Fruit fly (Drosophila melanogaster): Measurements from ENCODE around the gene CG9593.

Gene CG9593

dm6 chr3R:15793372-15793802, 8.7 kb upstream of the CG9593 start, which contains the start of gene nsl1:
nsl1 (plus strand) TSS chr3R:15793782.
- no peak for TF ChIP-seq ac (GFP tag; optimal IDR thresholded peaks at IDR 0.05)
- TF ChIP-seq CG17328 (GFP tag; IDR thresholded peaks at IDR 0.05) = peak; percentile 47; the same call in 1 of the 2 replicates
- TF ChIP-seq bsh (GFP tag; optimal IDR thresholded peaks at IDR 0.05) = peak in 1 of 2 experiments; percentile 31
- peak; percentile 71 for TF ChIP-seq CG15514 (GFP tag; optimal IDR thresholded peaks at IDR 0.05)
- TF ChIP-seq rib (GFP tag; IDR thresholded peaks at IDR 0.05) = peak; percentile 69
- TF ChIP-seq CG31441 (GFP tag; IDR thresholded peaks at IDR 0.05) = 0 out of 2 replicates have a peak, but pooled peaks have one; percentile 31
- TF ChIP-seq vvl (GFP tag; IDR thresholded peaks at IDR 0.05) = peak; percentile 69; the same call in 1 of the 2 replicates
- no peak for TF ChIP-seq B-H2 (GFP tag; optimal IDR thresholded peaks at IDR 0.05)
- peak; percentile 54 for TF ChIP-seq tup (GFP tag; optimal IDR thresholded peaks at IDR 0.05)
- TF ChIP-seq Hsf (GFP tag; optimal IDR thresholded peaks at IDR 0.05) = peak; percentile 11
- TF ChIP-seq CG7928 (GFP tag; optimal IDR thresholded peaks at IDR 0.05) = peak; percentile 91
- TF ChIP-seq ci (GFP tag; IDR thresholded peaks at IDR 0.05) = peak; percentile 53; the same call in 1 of the 3 replicates
- TF ChIP-seq ewg (GFP tag; optimal IDR thresholded peaks at IDR 0.05) = peak; percentile 89
- TF ChIP-seq CG13424 (tag; optimal IDR thresholded peaks at IDR 0.05) = peak; percentile 2
- peak; percentile 80 for TF ChIP-seq Sin3A (optimal IDR thresholded peaks at IDR 0.05)
- peak; percentile 42 for TF ChIP-seq CG33557 (GFP tag; optimal IDR thresholded peaks at IDR 0.05)
- no peak for TF ChIP-seq dan (GFP tag; IDR thresholded peaks at IDR 0.05)
- TF ChIP-seq sima (GFP tag; optimal IDR thresholded peaks at IDR 0.05) = no peak
- peak; percentile 29; the same call in 1 of the 2 replicates for TF ChIP-seq CG10366 (GFP tag; IDR thresholded peaks at IDR 0.05)
- no peak for TF ChIP-seq CG30431 (GFP tag; optimal IDR thresholded peaks at IDR 0.05)
- TF ChIP-seq slp2 (GFP tag; optimal IDR thresholded peaks at IDR 0.05) = no peak
- TF ChIP-seq z (GFP tag; IDR thresholded peaks at IDR 0.05) = no peak
- TF ChIP-seq dimm (GFP tag; IDR thresholded peaks at IDR 0.05) = no peak
- TF ChIP-seq CG18011 (GFP tag; optimal IDR thresholded peaks at IDR 0.05) = peak; percentile 19
- TF ChIP-seq CG12391 (tag; optimal IDR thresholded peaks at IDR 0.05) = peak; percentile 54
- TF ChIP-seq Dll (GFP tag; IDR thresholded peaks at IDR 0.05; ENCODE audit: partially characterized antibody) = peak; percentile 97
- TF ChIP-seq dysf (GFP tag; IDR thresholded peaks at IDR 0.05) = 0 out of 3 replicates have a peak, but pooled peaks have one; percentile 8
- peak; percentile 93 for TF ChIP-seq hbn (GFP tag; IDR thresholded peaks at IDR 0.05; ENCODE audit: partially characterized antibody)
- no peak for TF ChIP-seq HLH54F (GFP tag; optimal IDR thresholded peaks at IDR 0.05)
- TF ChIP-seq onecut (GFP tag; IDR thresholded peaks at IDR 0.05) = peak; percentile 14; the same call in 1 of the 2 replicates
- peak; percentile 96 for TF ChIP-seq HLH4C (GFP tag; IDR thresholded peaks at IDR 0.05; ENCODE audit: partially characterized antibody)
- peak; percentile 61 for TF ChIP-seq sug (tag; optimal IDR thresholded peaks at IDR 0.05)
- TF ChIP-seq CG9437 (GFP tag; optimal IDR thresholded peaks at IDR 0.05) = peak; percentile 64
- TF ChIP-seq CG9727 (GFP tag; optimal IDR thresholded peaks at IDR 0.05) = peak; percentile 59
- TF ChIP-seq CG4404 (GFP tag; IDR thresholded peaks at IDR 0.05) = peak; percentile 38; the same call in 1 of the 2 replicates
- TF ChIP-seq grau (tag; optimal IDR thresholded peaks at IDR 0.05) = peak; percentile 44
- TF ChIP-seq mld (GFP tag; IDR thresholded peaks at IDR 0.05; ENCODE audit: partially characterized antibody) = peak; percentile 90
- TF ChIP-seq bab2 (GFP tag; optimal IDR thresholded peaks at IDR 0.05) = peak; percentile 48
- peak; percentile 49 for TF ChIP-seq jumu (GFP tag; optimal IDR thresholded peaks at IDR 0.05)
- TF ChIP-seq MBD-R2 (GFP tag; IDR thresholded peaks at IDR 0.05) = peak; percentile 56; the same call in 1 of the 2 replicates
- TF ChIP-seq Dad (GFP tag; optimal IDR thresholded peaks at IDR 0.05) = peak; percentile 22
- peak; percentile 14 for TF ChIP-seq gcm (GFP tag; optimal IDR thresholded peaks at IDR 0.05)
- peak; percentile 74 for TF ChIP-seq sens (GFP tag)
- TF ChIP-seq Hmr (GFP tag; optimal IDR thresholded peaks at IDR 0.05) = peak; percentile 50
- TF ChIP-seq grn (GFP tag; optimal IDR thresholded peaks at IDR 0.05) = no peak
- peak; percentile 98 for TF ChIP-seq CG16813 (GFP tag; IDR thresholded peaks at IDR 0.05; ENCODE audit: partially characterized antibody)
- TF ChIP-seq dati (GFP tag; IDR thresholded peaks at IDR 0.05) = no peak
- TF ChIP-seq stwl (tag; optimal IDR thresholded peaks at IDR 0.05) = peak; percentile 87
- TF ChIP-seq NFAT (GFP tag; IDR thresholded peaks at IDR 0.05) = no peak
- TF ChIP-seq lmd (GFP tag; IDR thresholded peaks at IDR 0.05) = peak; percentile 49; the same call in 1 of the 2 replicates
